Fruit fly (Drosophila melanogaster): ENCODE measurements around the gene CG7920.
A peak's percentile ranks its signal among the peaks of the same experiment; 100 is the strongest.

CG7920 gene

dm6 chr3R:30014977-30015514 is at the start of gene CG7920 (continued):
- peak; percentile 26 for TF ChIP-seq MESR4 (GFP tag; optimal IDR thresholded peaks at IDR 0.05)
- no peak for TF ChIP-seq CG8478 (optimal IDR thresholded peaks at IDR 0.05)
- TF ChIP-seq CTCF (GFP tag; optimal IDR thresholded peaks at IDR 0.05) = peak; percentile 75
- TF ChIP-seq dm (GFP tag; optimal IDR thresholded peaks at IDR 0.05) = peak; percentile 41
- peak; percentile 44 for TF ChIP-seq stwl (tag; optimal IDR thresholded peaks at IDR 0.05)
- TF ChIP-seq MBD-R2 (GFP tag; IDR thresholded peaks at IDR 0.05) = peak; percentile 29; the same call in 1 of the 2 replicates
- no peak for TF ChIP-seq CG11398 (GFP tag; optimal IDR thresholded peaks at IDR 0.05)
- TF ChIP-seq Camta (GFP tag; optimal IDR thresholded peaks at IDR 0.05) = no peak
- no peak for TF ChIP-seq oc (tag; optimal IDR thresholded peaks at IDR 0.05)
- TF ChIP-seq BtbVII (GFP tag; optimal IDR thresholded peaks at IDR 0.05) = peak; percentile 48
- TF ChIP-seq Xbp1 (GFP tag; optimal IDR thresholded peaks at IDR 0.05) = peak; percentile 19
- TF ChIP-seq CG4820 (GFP tag; optimal IDR thresholded peaks at IDR 0.05) = no peak
- TF ChIP-seq CG15696 (tag; optimal IDR thresholded peaks at IDR 0.05) = no peak
- TF ChIP-seq vnd (GFP tag; IDR thresholded peaks at IDR 0.05; ENCODE audit: partially characterized antibody) = peak; percentile 75
- TF ChIP-seq Awh (GFP tag; IDR thresholded peaks at IDR 0.05) = no peak
- TF ChIP-seq ewg (GFP tag; optimal IDR thresholded peaks at IDR 0.05) = peak; percentile 3
- peak; percentile 73 for TF ChIP-seq CG6791 (GFP tag; IDR thresholded peaks at IDR 0.05; ENCODE audit: partially characterized antibody)
- no peak for TF ChIP-seq ase (GFP tag; IDR thresholded peaks at IDR 0.05)
- no peak for TF ChIP-seq gt (GFP tag; IDR thresholded peaks at IDR 0.05)
- peak; percentile 1 for TF ChIP-seq CG12299 (tag; optimal IDR thresholded peaks at IDR 0.05)
- TF ChIP-seq CG2116 (GFP tag; optimal IDR thresholded peaks at IDR 0.05) = peak; percentile 75
- no peak for TF ChIP-seq CG3838 (GFP tag; optimal IDR thresholded peaks at IDR 0.05)
- TF ChIP-seq pan (optimal IDR thresholded peaks at IDR 0.05) = no peak
- TF ChIP-seq pan (GFP tag; optimal IDR thresholded peaks at IDR 0.05 in 1 of 2, IDR thresholded peaks at IDR 0.05 in 1 of 2) = no peak
- TF ChIP-seq CG32767 (GFP tag; IDR thresholded peaks at IDR 0.05) = no peak
- peak; percentile 22 for TF ChIP-seq Dek (tag; optimal IDR thresholded peaks at IDR 0.05)
- no peak for TF ChIP-seq CG1024 (GFP tag; IDR thresholded peaks at IDR 0.05)
- TF ChIP-seq CG34422 (GFP tag; IDR thresholded peaks at IDR 0.05) = peak; percentile 55; the same call in 2 of the 3 replicates
- TF ChIP-seq CG34224 (GFP tag; IDR thresholded peaks at IDR 0.05; ENCODE audit: partially characterized antibody) = peak; percentile 81
- no peak for TF ChIP-seq CG11696 (GFP tag; IDR thresholded peaks at IDR 0.05)
- peak; percentile 2 for TF ChIP-seq CG8290 (GFP tag; optimal IDR thresholded peaks at IDR 0.05)
- peak in 1 of 2 experiments; percentile 46 for TF ChIP-seq CG8290 (tag; optimal IDR thresholded peaks at IDR 0.05)
- peak; percentile 79 for TF ChIP-seq CG13624 (GFP tag; optimal IDR thresholded peaks at IDR 0.05)
- no peak for TF ChIP-seq CG11085 (GFP tag; IDR thresholded peaks at IDR 0.05)
- TF ChIP-seq CG2129 (GFP tag; IDR thresholded peaks at IDR 0.05; ENCODE audit: partially characterized antibody) = peak; percentile 40
- TF ChIP-seq Mrtf (GFP tag; IDR thresholded peaks at IDR 0.05) = no peak
- peak; percentile 2 for TF ChIP-seq nerfin-1 (tag; optimal IDR thresholded peaks at IDR 0.05)
- peak; percentile 4 for TF ChIP-seq gcm (GFP tag; optimal IDR thresholded peaks at IDR 0.05)
- no peak for TF ChIP-seq CG1792 (GFP tag; optimal IDR thresholded peaks at IDR 0.05)
- no peak for TF ChIP-seq bab2 (GFP tag; optimal IDR thresholded peaks at IDR 0.05)
- TF ChIP-seq C15 (GFP tag; IDR thresholded peaks at IDR 0.05) = no peak
- TF ChIP-seq CG11504 (tag; optimal IDR thresholded peaks at IDR 0.05) = no peak
- TF ChIP-seq Fer3 (tag; optimal IDR thresholded peaks at IDR 0.05) = no peak
- TF ChIP-seq Bgb (GFP tag; IDR thresholded peaks at IDR 0.05; ENCODE audit: partially characterized antibody) = peak; percentile 79
- TF ChIP-seq CrebB (tag; optimal IDR thresholded peaks at IDR 0.05) = peak; percentile 41
- no peak for TF ChIP-seq CG17328 (GFP tag; IDR thresholded peaks at IDR 0.05)
- TF ChIP-seq CG11456 (GFP tag; IDR thresholded peaks at IDR 0.05) = no peak
- TF ChIP-seq CG1603 (tag; optimal IDR thresholded peaks at IDR 0.05) = peak; percentile 63
- TF ChIP-seq pzg (GFP tag; optimal IDR thresholded peaks at IDR 0.05) = peak; percentile 86
- TF ChIP-seq CG11247 (GFP tag; IDR thresholded peaks at IDR 0.05) = 0 out of 2 replicates have a peak, but pooled peaks have one; percentile 6
- peak; percentile 3 to 29 for TF ChIP-seq dpn (GFP tag; optimal IDR thresholded peaks at IDR 0.05)
- no peak for TF ChIP-seq CG14441 (GFP tag; IDR thresholded peaks at IDR 0.05)
